Worm (Caenorhabditis elegans) whole organism, late embryonic: Measurements from ENCODE around the gene mgl-1.

Source experiments
- C08G9.2 ChIP-seq: sonication (generic microtip); optimal IDR thresholded peaks from 2 replicates; lab custom pipeline; 2016; ENCODE audit warnings: mild to moderate bottlenecking, missing genetic modification characterization, moderate library complexity, missing compliant biosample characterization
- C38D4.7 ChIP-seq: fragments of 200-800 bp; sonication (Bioruptor generic); optimal IDR thresholded peaks from 2 replicates; lab custom pipeline; 2018; ENCODE audit warnings: mild to moderate bottlenecking, missing genetic modification characterization, moderate library complexity, missing compliant biosample characterization
- F13H6.1 ChIP-seq: sonication (generic microtip); optimal IDR thresholded peaks from 2 replicates; lab custom pipeline; 2016; ENCODE audit warnings: missing genetic modification characterization, missing compliant biosample characterization
- K02D7.2 ChIP-seq: sonication (generic microtip); optimal IDR thresholded peaks from 2 replicates; lab custom pipeline; 2017; ENCODE audit warnings: mild to moderate bottlenecking, missing genetic modification characterization, missing compliant biosample characterization
- K09A11.1 ChIP-seq: sonication (generic microtip); optimal IDR thresholded peaks from 2 replicates; lab custom pipeline; 2017; ENCODE audit warnings: antibody characterized with exemption, mild to moderate bottlenecking, missing genetic modification characterization, missing compliant biosample characterization; ENCODE audit not compliant: insufficient read depth
- T23F11.4 ChIP-seq: fragments of 200-800 bp; sonication (Bioruptor generic); optimal IDR thresholded peaks from 2 replicates; lab custom pipeline; 2018; ENCODE audit warnings: mild to moderate bottlenecking, missing genetic modification characterization, missing compliant biosample characterization
- Y22D7AL.16 ChIP-seq: sonication (generic microtip); optimal IDR thresholded peaks from 2 replicates; lab custom pipeline; 2016; ENCODE audit warnings: missing genetic modification characterization, missing compliant biosample characterization
- ahr-1 ChIP-seq: sonication (generic microtip); optimal IDR thresholded peaks from 2 replicates; lab custom pipeline; 2016; ENCODE audit warnings: missing genetic modification characterization, missing compliant biosample characterization
- ama-1 ChIP-seq: fragments of 150-350 bp; optimal IDR thresholded peaks from 2 replicates; lab custom pipeline; 2014
- ceh-14 ChIP-seq: sonication (generic microtip); optimal IDR thresholded peaks from 2 replicates; lab custom pipeline; 2016; ENCODE audit warnings: missing genotype, missing genetic modification characterization, missing compliant biosample characterization
- ceh-19 ChIP-seq: fragments of 200-800 bp; sonication (Bioruptor generic); optimal IDR thresholded peaks from 2 replicates; lab custom pipeline; 2018; ENCODE audit warnings: mild to moderate bottlenecking, missing genetic modification characterization, missing compliant biosample characterization
- ceh-2 ChIP-seq: sonication (generic microtip); optimal IDR thresholded peaks from 2 replicates; lab custom pipeline; 2016; ENCODE audit warnings: missing genotype, missing genetic modification characterization, missing compliant biosample characterization
- ceh-30 ChIP-seq: fragments of 150-350 bp; optimal IDR thresholded peaks from 2 replicates; lab custom pipeline; 2014; ENCODE audit warnings: missing biosample characterization, missing genetic modification characterization
- ceh-31 ChIP-seq: sonication (generic microtip); optimal IDR thresholded peaks from 2 replicates; lab custom pipeline; 2016; ENCODE audit warnings: missing genetic modification characterization, missing compliant biosample characterization
- ceh-34 ChIP-seq: sonication (generic microtip); optimal IDR thresholded peaks from 2 replicates; lab custom pipeline; 2016; ENCODE audit warnings: mild to moderate bottlenecking, missing genetic modification characterization, missing compliant biosample characterization
- ceh-48 ChIP-seq: sonication (generic microtip); optimal IDR thresholded peaks from 2 replicates; lab custom pipeline; 2016; ENCODE audit warnings: missing genetic modification characterization, inconsistent platforms, missing compliant biosample characterization
- ceh-6 ChIP-seq: fragments of 200-800 bp; sonication (Bioruptor generic); optimal IDR thresholded peaks from 2 replicates; lab custom pipeline; 2018; ENCODE audit warnings: mild to moderate bottlenecking, missing genetic modification characterization, missing compliant biosample characterization
- ceh-9 ChIP-seq: sonication (generic microtip); optimal IDR thresholded peaks from 2 replicates; lab custom pipeline; 2016; ENCODE audit warnings: mild to moderate bottlenecking, missing genetic modification characterization, inconsistent platforms, missing compliant biosample characterization
- che-1 ChIP-seq: sonication (generic microtip); optimal IDR thresholded peaks from 2 replicates; lab custom pipeline; 2016; ENCODE audit warnings: mild to moderate bottlenecking, missing genetic modification characterization, missing compliant biosample characterization
- dve-1 ChIP-seq: sonication (generic microtip); optimal IDR thresholded peaks from 2 replicates; lab custom pipeline; 2017; ENCODE audit warnings: antibody characterized with exemption, mild to moderate bottlenecking, missing genetic modification characterization, missing compliant biosample characterization
- elt-2 ChIP-seq: sonication (generic microtip); optimal IDR thresholded peaks from 2 replicates; lab custom pipeline; 2016; ENCODE audit warnings: missing genetic modification reagents, missing genetic modification characterization, missing compliant biosample characterization
- elt-4 ChIP-seq: sonication (generic microtip); optimal IDR thresholded peaks from 2 replicates; lab custom pipeline; 2016; ENCODE audit warnings: missing genetic modification characterization, missing compliant biosample characterization
- ets-4 ChIP-seq: sonication (generic microtip); optimal IDR thresholded peaks from 2 replicates; lab custom pipeline; 2016; ENCODE audit warnings: missing genetic modification characterization, missing compliant biosample characterization
- fax-1 ChIP-seq: sonication (generic microtip); optimal IDR thresholded peaks from 2 replicates; lab custom pipeline; 2016; ENCODE audit warnings: missing genotype, missing genetic modification characterization, missing compliant biosample characterization
- fkh-10 ChIP-seq: fragments of 150-350 bp; optimal IDR thresholded peaks from 2 replicates; lab custom pipeline; 2014; ENCODE audit warnings: missing biosample characterization, missing genetic modification reagents, missing genetic modification characterization
- gmeb-2 ChIP-seq: sonication (generic microtip); optimal IDR thresholded peaks from 2 replicates; lab custom pipeline; 2016; ENCODE audit warnings: missing genetic modification characterization, inconsistent platforms, missing compliant biosample characterization
- hlh-15 ChIP-seq: sonication (generic microtip); optimal IDR thresholded peaks from 2 replicates; lab custom pipeline; 2016; ENCODE audit warnings: missing genetic modification characterization, missing compliant biosample characterization
- hlh-30 ChIP-seq: sonication (generic microtip); optimal IDR thresholded peaks from 2 replicates; lab custom pipeline; 2017; ENCODE audit warnings: antibody characterized with exemption, missing genetic modification characterization, missing compliant biosample characterization; ENCODE audit not compliant: insufficient read depth
- hlh-8 ChIP-seq: sonication (generic microtip); optimal IDR thresholded peaks from 2 replicates; lab custom pipeline; 2016; ENCODE audit warnings: missing genotype, missing genetic modification characterization, missing compliant biosample characterization
- lin-11 ChIP-seq: fragments of 200-800 bp; sonication (Bioruptor generic); optimal IDR thresholded peaks from 2 replicates; lab custom pipeline; 2018; ENCODE audit warnings: mild to moderate bottlenecking, missing genetic modification characterization, missing compliant biosample characterization
- madf-2 ChIP-seq: sonication (generic microtip); optimal IDR thresholded peaks from 2 replicates; lab custom pipeline; 2017; ENCODE audit warnings: missing genetic modification characterization, missing compliant biosample characterization
- mec-3 ChIP-seq: sonication (generic microtip); optimal IDR thresholded peaks from 2 replicates; lab custom pipeline; 2016; ENCODE audit warnings: borderline replicate concordance, missing genetic modification characterization, missing compliant biosample characterization
- nfya-1 ChIP-seq: sonication (generic microtip); optimal IDR thresholded peaks from 2 replicates; lab custom pipeline; 2017; ENCODE audit warnings: missing genetic modification characterization, mild to moderate bottlenecking, missing compliant biosample characterization, antibody characterized with exemption, moderate library complexity
- nhr-11 ChIP-seq: fragments of 150-350 bp; optimal IDR thresholded peaks from 2 replicates; lab custom pipeline; 2014; ENCODE audit warnings: missing biosample characterization, missing genetic modification characterization
- pat-9 ChIP-seq: fragments of 200-800 bp; sonication (Bioruptor generic); optimal IDR thresholded peaks from 2 replicates; lab custom pipeline; 2018; ENCODE audit warnings: mild to moderate bottlenecking, missing genetic modification characterization, moderate library complexity, missing compliant biosample characterization
- pax-1 ChIP-seq: fragments of 150-350 bp; optimal IDR thresholded peaks from 2 replicates; lab custom pipeline; 2014; ENCODE audit warnings: missing biosample characterization, missing genetic modification characterization
- pha-2 ChIP-seq: sonication (generic microtip); optimal IDR thresholded peaks from 2 replicates; lab custom pipeline; 2017; ENCODE audit warnings: mild to moderate bottlenecking, missing genetic modification characterization, missing compliant biosample characterization
- pha-4 ChIP-seq: fragments of 150-350 bp; optimal IDR thresholded peaks from 2 replicates; lab custom pipeline; 2018; ENCODE audit warnings: missing biosample characterization, missing genetic modification reagents, missing genetic modification characterization
- pros-1 ChIP-seq: fragments of 150-350 bp; optimal IDR thresholded peaks from 2 replicates; lab custom pipeline; 2014; ENCODE audit warnings: missing biosample characterization, missing genetic modification reagents, missing genetic modification characterization
- ref-2 ChIP-seq: sonication (generic microtip); optimal IDR thresholded peaks from 2 replicates; lab custom pipeline; 2016; ENCODE audit warnings: missing genetic modification characterization, missing compliant biosample characterization
- sdc-2 ChIP-seq: sonication (generic microtip); optimal IDR thresholded peaks from 2 replicates; lab custom pipeline; 2016; ENCODE audit warnings: missing genotype, missing genetic modification characterization, missing compliant biosample characterization
- sox-2 ChIP-seq: fragments of 200-800 bp; sonication (Bioruptor generic); IDR thresholded peaks from 2 replicates; pipeline ENCODE4 v1.3.6; 2022; ENCODE audit warnings: missing genetic modification reagents, missing genetic modification characterization, missing compliant biosample characterization
- sox-4 ChIP-seq: sonication (generic microtip); optimal IDR thresholded peaks from 2 replicates; lab custom pipeline; 2017; ENCODE audit warnings: mild to moderate bottlenecking, missing genetic modification characterization, inconsistent platforms, missing compliant biosample characterization
- syd-9 ChIP-seq: sonication (generic microtip); optimal IDR thresholded peaks from 2 replicates; lab custom pipeline; 2016; ENCODE audit warnings: mild to moderate bottlenecking, missing genetic modification characterization, moderate library complexity, missing compliant biosample characterization
- tbx-2 ChIP-seq: sonication (generic microtip); optimal IDR thresholded peaks from 2 replicates; lab custom pipeline; 2016; ENCODE audit warnings: missing genetic modification characterization, missing compliant biosample characterization
- tbx-7 ChIP-seq: sonication (generic microtip); optimal IDR thresholded peaks from 2 replicates; lab custom pipeline; 2016; ENCODE audit warnings: missing genotype, missing genetic modification characterization, missing compliant biosample characterization
- unc-3 ChIP-seq, 2 experiments: fragments of 200-800 bp in 1 of 2; sonication (Bioruptor generic) in 1 of 2; sonication (generic microtip) in 1 of 2; conservative IDR thresholded peaks in 1 of 2; optimal IDR thresholded peaks in 1 of 2; 2 replicates each; pipeline versions ENCODE4 v1.3.6 to Lab custom; 2016 to 2022; ENCODE audit warnings: missing compliant biosample characterization in 2 of 2, missing genetic modification characterization in 2 of 2, missing genetic modification reagents in 1 of 2
- unc-42 ChIP-seq: sonication (generic microtip); optimal IDR thresholded peaks from 2 replicates; lab custom pipeline; 2016; ENCODE audit warnings: missing genotype, missing genetic modification characterization, missing compliant biosample characterization
- unc-55 ChIP-seq: sonication (generic microtip); optimal IDR thresholded peaks from 2 replicates; lab custom pipeline; 2017; ENCODE audit warnings: missing biosample characterization, missing genetic modification reagents, missing genetic modification characterization
- unc-86 ChIP-seq: sonication (generic microtip); optimal IDR thresholded peaks from 2 replicates; lab custom pipeline; 2016; ENCODE audit warnings: missing genetic modification characterization, missing compliant biosample characterization
- zip-5 ChIP-seq: sonication (generic microtip); optimal IDR thresholded peaks from 2 replicates; lab custom pipeline; 2016; ENCODE audit warnings: missing genetic modification characterization, missing compliant biosample characterization
- ztf-16 ChIP-seq: sonication (generic microtip); optimal IDR thresholded peaks from 2 replicates; lab custom pipeline; 2017; ENCODE audit warnings: missing genetic modification characterization, missing compliant biosample characterization

mgl-1 gene

ce11 chrX:9999599-10000201 is 23.6 kb upstream of the mgl-1 start:
- TF ChIP-seq ztf-16 (tag; lab: Kevin White, UChicago) (peak; percentile 67), ceh-34 (tag; lab: Kevin White, UChicago) (peak; percentile 72), ceh-14 (no peak), hlh-30 (tag; lab: Kevin White, UChicago) (peak; percentile 54), sox-2 (GFP tag; lab: Robert Waterston, UW) (no peak), C38D4.7 (GFP tag; lab: Kevin White, UChicago) (no peak), hlh-15 (tag; lab: Kevin White, UChicago) (no peak), nhr-11 (tag; lab: Kevin White, UChicago) (no peak), unc-86 (tag; lab: Kevin White, UChicago) (peak; percentile 53), pha-4 (tag; lab: Kevin White, UChicago) (no peak), elt-2 (peak; percentile 71), che-1 (tag; lab: Kevin White, UChicago) (peak; percentile 43), lin-11 (tag; lab: Kevin White, UChicago) (peak; percentile 2), ceh-48 (tag; lab: Kevin White, UChicago) (peak; percentile 94), elt-4 (tag; lab: Kevin White, UChicago) (no peak), zip-5 (no peak), ceh-31 (no peak), unc-55 (peak; percentile 63), ceh-30 (tag; lab: Kevin White, UChicago) (peak; percentile 56), unc-42 (peak; percentile 19), C08G9.2 (tag; lab: Kevin White, UChicago) (no peak), fax-1 (tag; lab: Kevin White, UChicago) (no peak), syd-9 (no peak), ets-4 (tag; lab: Kevin White, UChicago) (no peak), tbx-7 (tag; lab: Kevin White, UChicago) (no peak), fkh-10 (no peak), K02D7.2 (no peak), ama-1 (lab: Kevin White, UChicago) (no peak), sox-4 (tag; lab: Kevin White, UChicago) (peak; percentile 44), ceh-19 (no peak), nfya-1 (tag; lab: Kevin White, UChicago) (peak; percentile 82), pros-1 (peak; percentile 51), tbx-2 (tag; lab: Kevin White, UChicago) (peak; percentile 34), dve-1 (tag; lab: Kevin White, UChicago) (no peak), sdc-2 (tag; lab: Kevin White, UChicago) (no peak), gmeb-2 (tag; lab: Kevin White, UChicago) (no peak), unc-3 (GFP tag; conservative IDR thresholded peaks at IDR 0.05; lab: Robert Waterston, UW) (0 out of 2 replicates have a peak, but pooled peaks have one; percentile 7), unc-3 (tag; optimal IDR thresholded peaks at IDR 0.05; lab: Kevin White, UChicago) (no peak), ref-2 (tag; lab: Kevin White, UChicago) (no peak), K09A11.1 (tag; lab: Kevin White, UChicago) (peak; percentile 29), ceh-6 (peak; percentile 26), Y22D7AL.16 (no peak), hlh-8 (peak; percentile 26), madf-2 (tag; lab: Kevin White, UChicago) (peak; percentile 100), pat-9 (peak; percentile 11), ahr-1 (tag; lab: Kevin White, UChicago) (peak; percentile 10), ceh-2 (tag; lab: Kevin White, UChicago) (no peak), mec-3 (tag; lab: Kevin White, UChicago) (no peak), F13H6.1 (tag; lab: Kevin White, UChicago) (peak; percentile 27), T23F11.4 (peak; percentile 62), ceh-9 (tag; lab: Kevin White, UChicago) (no peak), pax-1 (tag; lab: Kevin White, UChicago) (peak; percentile 1), pha-2 (tag; lab: Kevin White, UChicago) (no peak)
